Worm (Caenorhabditis elegans) whole organism, mixed stage, embryonic: ENCODE data around the gene M02B7.7.

Source experiments
- nhr-237 ChIP-seq: fragments of 150-350 bp; optimal IDR thresholded peaks from 2 replicates; lab custom pipeline; 2014; ENCODE audit warnings: missing biosample characterization, missing genetic modification characterization
- nhr-28 ChIP-seq: fragments of 150-350 bp; optimal IDR thresholded peaks from 2 replicates; lab custom pipeline; 2014; ENCODE audit warnings: missing biosample characterization, missing genetic modification characterization

DNA sequence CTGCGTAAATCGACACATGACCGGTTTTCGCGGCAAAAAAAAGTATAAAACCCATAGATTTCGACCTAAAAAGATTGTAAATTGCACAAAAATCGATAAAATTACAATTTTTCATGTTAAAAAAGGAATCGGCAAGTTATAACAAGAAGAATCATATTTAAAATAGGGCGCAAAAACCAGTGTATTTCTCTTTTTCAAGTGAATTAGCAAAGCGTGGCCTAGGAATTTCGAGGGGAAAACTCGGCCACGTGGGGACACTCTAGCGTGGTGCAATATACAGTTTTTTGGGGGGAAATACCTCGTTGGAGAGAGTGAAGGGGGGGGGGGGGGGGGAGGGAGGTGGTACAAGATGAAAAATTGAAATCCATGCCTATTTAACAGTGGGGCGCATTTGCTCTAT is 553 bp upstream of the M02B7.7 start:
- TF ChIP-seq nhr-28 (tag; lab: Kevin White, UChicago) = no peak
- no peak for TF ChIP-seq nhr-237
